Fruit fly (Drosophila melanogaster): ENCODE results near the gene CG14151.
A peak's percentile ranks its signal among the peaks of the same experiment; 100 is the strongest.

CG14151 gene

DNA sequence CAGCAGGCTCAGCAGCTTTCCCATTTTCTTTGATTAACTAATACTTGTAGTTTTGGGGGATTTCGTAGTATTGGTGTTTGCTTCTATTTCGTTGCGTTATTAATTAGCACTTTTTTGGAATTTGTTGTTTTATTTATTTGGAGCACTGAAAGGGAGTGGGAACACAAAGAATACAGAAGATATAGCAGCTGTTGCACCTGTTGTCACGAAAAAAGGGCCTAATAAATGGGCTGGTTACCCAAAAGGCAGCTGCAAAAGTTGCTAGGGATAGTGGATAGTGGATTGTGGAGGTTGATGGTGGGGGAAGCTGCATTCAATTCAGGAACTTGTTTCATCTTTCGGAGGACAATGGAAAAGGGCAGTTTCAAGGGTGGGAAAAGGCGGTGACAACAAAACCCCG is 31.2 kb upstream of the CG14151 start:
- no peak for TF ChIP-seq Hr4 (GFP tag; optimal IDR thresholded peaks at IDR 0.05)
- TF ChIP-seq Gug (GFP tag; IDR thresholded peaks at IDR 0.05) = no peak
- TF ChIP-seq achi (GFP tag; optimal IDR thresholded peaks at IDR 0.05) = no peak
- TF ChIP-seq OdsH (GFP tag; optimal IDR thresholded peaks at IDR 0.05) = no peak
- no peak for TF ChIP-seq topi (GFP tag; optimal IDR thresholded peaks at IDR 0.05)

DNA sequence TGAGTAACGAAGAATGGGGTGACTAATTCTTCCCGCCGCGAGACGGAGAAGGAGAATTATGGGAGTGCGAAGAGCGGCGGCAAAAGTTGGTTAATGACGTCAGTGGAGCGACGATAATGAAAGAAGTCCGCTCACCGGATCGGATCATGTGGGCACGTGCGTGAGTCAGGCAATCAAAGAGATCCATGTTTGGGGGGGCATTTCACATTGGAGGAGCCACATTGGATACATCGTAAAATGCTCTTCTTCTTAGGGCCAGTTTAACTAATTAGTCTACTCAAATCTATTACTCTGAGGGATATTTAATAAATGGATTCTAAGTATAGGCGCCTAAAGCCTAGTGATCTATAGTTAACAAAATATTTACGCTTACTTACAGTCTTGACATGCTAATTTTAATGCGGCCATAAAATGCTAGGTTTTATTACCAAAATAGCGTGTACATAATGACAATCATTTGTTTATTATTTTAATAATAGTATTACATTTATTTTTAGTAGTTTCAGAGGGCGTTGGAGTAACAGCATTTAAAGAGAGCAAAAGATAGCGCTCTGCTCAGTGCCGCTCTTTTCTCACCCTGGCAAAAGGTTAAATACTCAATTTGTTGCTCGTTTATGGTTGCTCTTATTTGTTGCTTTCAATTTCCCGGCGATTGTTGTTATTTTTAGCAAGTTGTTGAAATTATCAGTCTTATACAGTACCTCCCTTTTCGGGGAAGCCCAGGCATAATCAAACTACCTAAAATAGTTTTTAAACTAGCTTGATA is 30.3 kb upstream of the CG14151 start:
- TF ChIP-seq ss (GFP tag; optimal IDR thresholded peaks at IDR 0.05) = peak in 1 of 2 experiments; percentile 20
- TF ChIP-seq Eip78C (GFP tag) = no peak
- TF ChIP-seq fkh (GFP tag; optimal IDR thresholded peaks at IDR 0.05) = peak; percentile 51

DNA sequence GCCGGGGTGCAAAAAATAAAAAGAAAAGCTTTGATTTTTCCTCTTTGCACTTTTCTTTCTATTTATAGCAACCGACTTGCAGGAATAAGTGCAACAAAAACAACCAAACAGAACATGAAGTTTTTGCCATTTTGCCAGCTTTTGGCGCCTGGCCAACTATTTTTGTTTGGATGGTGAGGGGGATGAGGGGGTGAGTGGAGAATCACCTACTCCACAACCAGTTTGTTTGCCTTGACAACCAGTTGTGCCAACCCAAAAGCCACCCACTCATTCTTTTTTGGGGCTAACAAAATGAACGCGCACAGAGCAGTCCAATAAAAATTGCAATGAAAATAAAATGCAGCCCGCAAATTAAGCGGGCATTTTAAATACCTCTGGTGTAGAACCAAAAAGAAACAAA is 29.0 kb upstream of the CG14151 start:
- TF ChIP-seq CG15336 (GFP tag; IDR thresholded peaks at IDR 0.05) (peak; percentile 29; the same call in 1 of the 2 replicates), CG6163 (GFP tag; IDR thresholded peaks at IDR 0.05) (peak; percentile 27; the same call in 1 of the 3 replicates), CG6276 (GFP tag; optimal IDR thresholded peaks at IDR 0.05) (peak; percentile 34), achi (GFP tag; optimal IDR thresholded peaks at IDR 0.05) (no peak), eg (GFP tag; IDR thresholded peaks at IDR 0.05) (peak; percentile 54; the same call in 2 of the 3 replicates), vri (GFP tag; optimal IDR thresholded peaks at IDR 0.05) (no peak), Eip78C (GFP tag) (peak; percentile 48)

DNA sequence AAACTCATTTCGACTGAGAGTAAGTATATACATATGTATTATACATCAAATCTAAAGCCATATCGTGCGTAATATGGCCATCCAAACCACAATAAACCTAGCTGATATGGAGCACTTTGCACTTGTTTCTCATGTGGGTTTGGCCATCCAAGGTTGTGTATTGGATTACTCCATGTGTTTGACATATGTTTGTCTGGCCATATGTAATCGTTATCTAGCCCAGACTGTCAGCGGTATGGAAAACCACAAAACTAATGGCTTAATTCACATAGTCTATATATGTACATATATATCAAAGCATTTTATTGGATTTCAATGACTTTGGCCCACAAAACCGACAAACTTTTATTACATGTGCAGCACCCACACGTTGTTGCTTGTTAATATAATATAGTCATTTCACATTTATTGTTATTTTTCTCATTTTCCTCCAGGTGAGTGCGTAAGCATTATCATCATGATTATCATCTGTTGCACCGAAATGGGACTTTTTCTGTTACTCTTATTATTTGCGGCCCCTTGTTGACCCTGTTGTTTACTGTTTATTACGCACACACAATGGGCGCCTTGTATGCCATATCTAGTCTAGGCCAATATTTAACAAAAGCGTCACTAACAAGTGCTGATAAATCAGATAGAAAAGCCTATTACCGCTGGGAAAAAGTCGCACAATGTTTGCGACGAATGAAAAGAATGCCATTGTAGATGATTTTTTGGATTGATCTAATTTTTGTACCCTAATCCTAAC is 28.3 kb upstream of the CG14151 start:
- TF ChIP-seq CG6792 (GFP tag; optimal IDR thresholded peaks at IDR 0.05) = peak; percentile 38
- no peak for TF ChIP-seq Lpt (GFP tag; optimal IDR thresholded peaks at IDR 0.05)
- TF ChIP-seq achi (GFP tag; optimal IDR thresholded peaks at IDR 0.05) = peak; percentile 47
- TF ChIP-seq svp (GFP tag) = peak; percentile 71
- TF ChIP-seq CG8632 (GFP tag; optimal IDR thresholded peaks at IDR 0.05) = peak; percentile 56
- TF ChIP-seq CG32006 (GFP tag; optimal IDR thresholded peaks at IDR 0.05) = peak; percentile 7
- peak; percentile 31 for TF ChIP-seq topi (GFP tag; optimal IDR thresholded peaks at IDR 0.05)
- TF ChIP-seq Eip75B (GFP tag; optimal IDR thresholded peaks at IDR 0.05) = peak; percentile 48
- no peak for TF ChIP-seq fd59A (GFP tag; optimal IDR thresholded peaks at IDR 0.05)
- peak; percentile 62 for TF ChIP-seq OdsH (GFP tag; optimal IDR thresholded peaks at IDR 0.05)
- TF ChIP-seq Hr39 (GFP tag; optimal IDR thresholded peaks at IDR 0.05) = no peak
- peak; percentile 8 for TF ChIP-seq CG3032 (tag; optimal IDR thresholded peaks at IDR 0.05)
- no peak for TF ChIP-seq CG15336 (GFP tag; IDR thresholded peaks at IDR 0.05)
- TF ChIP-seq CG8319 (GFP tag; optimal IDR thresholded peaks at IDR 0.05) = no peak
- peak; percentile 74 for TF ChIP-seq CG3919 (GFP tag; optimal IDR thresholded peaks at IDR 0.05)
- peak; percentile 18 for TF ChIP-seq Smox (GFP tag; optimal IDR thresholded peaks at IDR 0.05)
- TF ChIP-seq CG8119 (GFP tag; IDR thresholded peaks at IDR 0.05) = no peak
- no peak for TF ChIP-seq dac (GFP tag; optimal IDR thresholded peaks at IDR 0.05)
- TF ChIP-seq spab (GFP tag; optimal IDR thresholded peaks at IDR 0.05) = peak; percentile 51
- no peak for TF ChIP-seq Hr38 (GFP tag; optimal IDR thresholded peaks at IDR 0.05)
- no peak for TF ChIP-seq Sox15 (GFP tag; optimal IDR thresholded peaks at IDR 0.05)
- TF ChIP-seq Blimp-1 (GFP tag; optimal IDR thresholded peaks at IDR 0.05) = no peak
- peak; percentile 53 for TF ChIP-seq CG1621 (tag; optimal IDR thresholded peaks at IDR 0.05)
- peak; percentile 15 for TF ChIP-seq Sox102F (GFP tag; optimal IDR thresholded peaks at IDR 0.05)
- no peak for TF ChIP-seq Gug (GFP tag; IDR thresholded peaks at IDR 0.05)
- TF ChIP-seq CG9139 (GFP tag; optimal IDR thresholded peaks at IDR 0.05) = peak; percentile 47
- TF ChIP-seq CG7368 (GFP tag; optimal IDR thresholded peaks at IDR 0.05) = peak; percentile 53
- TF ChIP-seq eg (GFP tag; IDR thresholded peaks at IDR 0.05) = peak; percentile 50; the same call in 1 of the 3 replicates
- TF ChIP-seq ss (GFP tag; optimal IDR thresholded peaks at IDR 0.05) = peak; percentile 29 to 64
- TF ChIP-seq dsx (GFP tag; optimal IDR thresholded peaks at IDR 0.05; ENCODE audit: poor library complexity, severe bottlenecking) = no peak
- peak; percentile 49 for TF ChIP-seq Met (GFP tag; optimal IDR thresholded peaks at IDR 0.05)
- TF ChIP-seq CG6854 (GFP tag; optimal IDR thresholded peaks at IDR 0.05) = no peak
- peak; percentile 16 for TF ChIP-seq Ets96B (tag; optimal IDR thresholded peaks at IDR 0.05)
- no peak for TF ChIP-seq fd85E (GFP tag; optimal IDR thresholded peaks at IDR 0.05)
- TF ChIP-seq vri (GFP tag; optimal IDR thresholded peaks at IDR 0.05) = peak; percentile 11
- no peak for TF ChIP-seq CG4318 (GFP tag; optimal IDR thresholded peaks at IDR 0.05)
- TF ChIP-seq fkh (GFP tag; optimal IDR thresholded peaks at IDR 0.05) = peak; percentile 97
- TF ChIP-seq net (GFP tag; optimal IDR thresholded peaks at IDR 0.05) = peak; percentile 49

All from whole organism, prepupa.